Worm (Caenorhabditis elegans): ENCODE data around the gene nlp-6.
A peak's percentile ranks its signal among the peaks of the same experiment; 100 is the strongest.

Gene nlp-6

DNA sequence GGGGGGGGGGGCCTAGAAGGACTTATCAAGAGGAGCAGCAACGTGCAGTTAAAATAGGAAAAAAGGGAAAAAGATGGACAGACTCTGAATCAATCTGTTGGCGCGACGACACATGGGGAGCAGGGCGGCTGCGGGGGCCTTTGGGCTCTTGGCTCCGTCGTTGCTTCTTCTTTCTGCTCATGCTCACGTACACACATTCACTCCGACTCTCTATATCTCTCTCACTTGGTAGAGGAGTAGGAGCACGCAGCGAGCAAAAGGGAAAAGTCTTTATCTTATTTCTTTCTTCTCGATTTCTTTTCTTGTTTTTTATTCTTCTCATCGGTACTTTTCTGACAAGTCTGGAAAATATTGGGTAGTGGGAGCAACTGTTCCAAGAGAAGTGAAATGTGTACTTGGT, 33.9 kb upstream of the nlp-6 start (continued):
- TF ChIP-seq fos-1 (tag; optimal IDR thresholded peaks at IDR 0.05), result no peak
- TF ChIP-seq ceh-20 (GFP tag; IDR thresholded peaks at IDR 0.05), result 0 out of 2 replicates have a peak, but pooled peaks have one; percentile 51
- TF ChIP-seq dmd-6 (GFP tag; IDR thresholded peaks at IDR 0.05), result peak; percentile 17; the same call in 1 of the 2 replicates

DNA sequence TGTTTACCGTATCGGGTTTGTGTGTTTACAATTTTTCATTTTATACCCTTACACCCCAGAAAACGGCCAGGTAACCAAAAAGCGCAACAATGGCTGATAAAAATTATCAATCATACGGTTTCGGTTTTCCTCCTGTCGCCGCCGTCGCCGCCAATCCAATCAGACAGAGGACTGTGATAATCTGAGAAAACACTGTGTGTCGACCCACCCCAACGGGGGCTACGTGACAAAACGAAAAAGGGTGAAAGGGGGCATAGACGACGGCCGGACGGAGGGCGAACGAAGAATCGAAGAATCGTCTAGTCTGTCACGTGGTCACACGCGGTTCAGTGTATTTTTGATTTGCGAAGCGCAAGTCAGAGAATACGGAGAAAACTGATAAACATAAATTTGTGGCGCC, 31.4 kb upstream of the nlp-6 start:
- TF ChIP-seq unc-62 (GFP tag; optimal IDR thresholded peaks at IDR 0.05 in 1 of 2) (peak in 1 of 2 experiments; percentile 39), unc-62 (tag; optimal IDR thresholded peaks at IDR 0.05) (no peak), Y75B8A.6 (GFP tag; IDR thresholded peaks at IDR 0.05) (peak; percentile 43; the same call in 1 of the 2 replicates), spr-1 (tag; optimal IDR thresholded peaks at IDR 0.05) (peak; percentile 19), mxl-3 (GFP tag; optimal IDR thresholded peaks at IDR 0.05) (peak; percentile 81), pqm-1 (tag; optimal IDR thresholded peaks at IDR 0.05) (peak; percentile 30), mxl-2 (GFP tag; conservative IDR thresholded peaks at IDR 0.05) (peak; percentile 72), lir-3 (tag; optimal IDR thresholded peaks at IDR 0.05) (no peak), madf-9 (GFP tag; conservative IDR thresholded peaks at IDR 0.05) (peak; percentile 24; the same call in 1 of the 2 replicates), mdl-1 (tag; optimal IDR thresholded peaks at IDR 0.05) (peak in 1 of 2 experiments; percentile 87), saeg-2 (GFP tag; IDR thresholded peaks at IDR 0.05) (0 out of 2 replicates have a peak, but pooled peaks have one; percentile 47), nhr-10 (tag; optimal IDR thresholded peaks at IDR 0.05) (no peak), lin-1 (GFP tag; IDR thresholded peaks at IDR 0.05) (0 out of 2 replicates have a peak, but pooled peaks have one; percentile 34), arid-1 (GFP tag; conservative IDR thresholded peaks at IDR 0.05) (0 out of 2 replicates have a peak, but pooled peaks have one; percentile 27), F37D6.2 (tag; optimal IDR thresholded peaks at IDR 0.05) (no peak), T26A8.4 (GFP tag; IDR thresholded peaks at IDR 0.05) (peak; percentile 55; the same call in 1 of the 2 replicates), zfp-3 (GFP tag; conservative IDR thresholded peaks at IDR 0.05) (peak; percentile 81; the same call in 1 of the 2 replicates), T20F7.1 (GFP tag; optimal IDR thresholded peaks at IDR 0.05) (no peak), nhr-28 (tag; optimal IDR thresholded peaks at IDR 0.05) (peak; percentile 71), dmd-9 (GFP tag; IDR thresholded peaks at IDR 0.05) (0 out of 2 replicates have a peak, but pooled peaks have one; percentile 10), lsy-2 (tag; optimal IDR thresholded peaks at IDR 0.05) (peak in 1 of 2 experiments; percentile 36), dmd-6 (GFP tag; IDR thresholded peaks at IDR 0.05) (peak; percentile 90), Y105C5A.15 (GFP tag; IDR thresholded peaks at IDR 0.05) (0 out of 2 replicates have a peak, but pooled peaks have one; percentile 31), tra-1 (GFP tag; IDR thresholded peaks at IDR 0.05) (peak; percentile 80), gei-8 (GFP tag; optimal IDR thresholded peaks at IDR 0.05) (peak; percentile 50), rbr-2 (tag; optimal IDR thresholded peaks at IDR 0.05) (no peak), ztf-7 (tag; optimal IDR thresholded peaks at IDR 0.05) (no peak), daf-16 (GFP tag; optimal IDR thresholded peaks at IDR 0.05) (peak in 1 of 2 experiments; percentile 50), daf-16 (tag; optimal IDR thresholded peaks at IDR 0.05) (peak; percentile 98), hif-1 (tag; optimal IDR thresholded peaks at IDR 0.05) (peak; percentile 96 to 100), lin-38 (GFP tag; IDR thresholded peaks at IDR 0.05) (no peak), nhr-42 (GFP tag; IDR thresholded peaks at IDR 0.05) (peak; percentile 75; the same call in 1 of the 2 replicates), lin-13 (GFP tag; optimal IDR thresholded peaks at IDR 0.05) (peak; percentile 64), sdz-12 (GFP tag; optimal IDR thresholded peaks at IDR 0.05) (no peak), aha-1 (tag) (peak; percentile 100), nhr-77 (tag; optimal IDR thresholded peaks at IDR 0.05) (peak; percentile 34), unc-130 (GFP tag; optimal IDR thresholded peaks at IDR 0.05) (no peak), nhr-102 (tag; optimal IDR thresholded peaks at IDR 0.05) (peak; percentile 75), lim-7 (GFP tag; IDR thresholded peaks at IDR 0.05) (no peak), hlh-30 (tag; optimal IDR thresholded peaks at IDR 0.05; ENCODE audit: insufficient read depth) (peak; percentile 90), madf-5 (GFP tag; IDR thresholded peaks at IDR 0.05) (0 out of 4 replicates have a peak, but pooled peaks of 1 of the 2 experiments have one; percentile 24), ceh-82 (tag; optimal IDR thresholded peaks at IDR 0.05) (no peak), ceh-20 (GFP tag; IDR thresholded peaks at IDR 0.05) (peak; percentile 51; the same call in 1 of the 2 replicates), Y48G9A.11 (GFP tag; IDR thresholded peaks at IDR 0.05) (no peak), set-16 (GFP tag; IDR thresholded peaks at IDR 0.05) (peak; percentile 37; the same call in 1 of the 2 replicates), dve-1 (tag; optimal IDR thresholded peaks at IDR 0.05; ENCODE audit: insufficient read depth) (peak; percentile 89), nhr-76 (tag; optimal IDR thresholded peaks at IDR 0.05) (no peak)

Data from whole organism, L4 larva.